Worm (Caenorhabditis elegans) whole organism, young adult: ENCODE measurements around the gene sre-14.
"Not testable (repeated sequence)": the region's sequence is repeated elsewhere in the genome, so short reads cannot be mapped to it uniquely, and the experiment has no call there.

Experiments
- chd-7 ChIP-seq: sonication (generic microtip); optimal IDR thresholded peaks from 2 replicates; lab custom pipeline; 2016; ENCODE audit warnings: mild to moderate bottlenecking, missing genetic modification characterization, moderate library complexity, missing compliant biosample characterization
- die-1 ChIP-seq: sonication (generic microtip); optimal IDR thresholded peaks from 2 replicates; lab custom pipeline; 2016; ENCODE audit warnings: missing genotype, mild to moderate bottlenecking, missing genetic modification characterization, missing compliant biosample characterization
- egl-18 ChIP-seq: fragments of 200-800 bp; sonication (Bioruptor generic); IDR thresholded peaks from 2 replicates; pipeline ENCODE4 v1.3.6; 2022; ENCODE audit warnings: missing genetic modification reagents, missing genetic modification characterization, missing compliant biosample characterization
- rcor-1 ChIP-seq: fragments of 200-800 bp; sonication (Bioruptor generic); IDR thresholded peaks from 2 replicates; pipeline ENCODE4 v1.3.6; 2022; ENCODE audit warnings: missing genetic modification reagents, missing genetic modification characterization, missing compliant biosample characterization
- snpc-4 ChIP-seq, 5 experiments: fragments of 150-350 bp in 1 of 5; sonication (generic microtip) in 4 of 5; optimal IDR thresholded peaks; 2 replicates each; lab custom pipeline; 2014 to 2018; ENCODE audit warnings: missing genetic modification characterization in 5 of 5, missing biosample characterization in 3 of 5, antibody characterized with exemption in 2 of 5, mild to moderate bottlenecking in 2 of 5, missing compliant biosample characterization in 2 of 5, missing genotype in 2 of 5, moderate library complexity in 2 of 5, missing genetic modification reagents in 1 of 5
- somi-1 ChIP-seq: fragments of 200-800 bp; sonication (Bioruptor generic); optimal IDR thresholded peaks from 2 replicates; lab custom pipeline; 2018; ENCODE audit warnings: mild to moderate bottlenecking, missing genetic modification characterization, missing compliant biosample characterization
- sptf-2 ChIP-seq: fragments of 200-800 bp; sonication (Bioruptor generic); optimal IDR thresholded peaks from 2 replicates; lab custom pipeline; 2018; ENCODE audit warnings: mild to moderate bottlenecking, missing genetic modification characterization, missing compliant biosample characterization
- zim-3 ChIP-seq: sonication (generic microtip); optimal IDR thresholded peaks from 2 replicates; lab custom pipeline; 2017; ENCODE audit warnings: mild to moderate bottlenecking, missing genetic modification characterization, moderate library complexity, missing compliant biosample characterization

ce11 chrIV:12294770-12295169, 33.5 kb upstream of the sre-14 start:
- TF ChIP-seq somi-1 (GFP tag; lab: Kevin White, UChicago); die-1 (tag; lab: Kevin White, UChicago); sptf-2 (GFP tag; lab: Kevin White, UChicago); snpc-4 (GFP tag; optimal IDR thresholded peaks at IDR 0.05; lab: Kevin White, UChicago); snpc-4 (tag; optimal IDR thresholded peaks at IDR 0.05; lab: Kevin White, UChicago); zim-3; chd-7 (tag; lab: Kevin White, UChicago); rcor-1; egl-18 (GFP tag; lab: Robert Waterston, UW): not testable (repeated sequence)
